Worm (Caenorhabditis elegans) whole organism, L4/young adult: ENCODE measurements around the gene mam-4.
"Not testable (repeated sequence)": the region's sequence is repeated elsewhere in the genome, so short reads cannot be mapped to it uniquely, and the experiment has no call there.

Experiments used
- W03F9.2 ChIP-seq: fragments of 150-350 bp; optimal IDR thresholded peaks from 2 replicates; lab custom pipeline; 2014; ENCODE audit warnings: missing biosample characterization, missing genetic modification characterization
- dao-5 ChIP-seq: sonication (generic microtip); optimal IDR thresholded peaks from 2 replicates; lab custom pipeline; 2016; ENCODE audit warnings: missing genotype, missing genetic modification characterization, moderate library complexity, missing compliant biosample characterization
- him-1 ChIP-seq: sonication (generic microtip); optimal IDR thresholded peaks from 2 replicates; lab custom pipeline; 2016; ENCODE audit warnings: missing genotype, missing genetic modification reagents, missing genetic modification characterization, missing compliant biosample characterization

The mam-4 gene

DNA sequence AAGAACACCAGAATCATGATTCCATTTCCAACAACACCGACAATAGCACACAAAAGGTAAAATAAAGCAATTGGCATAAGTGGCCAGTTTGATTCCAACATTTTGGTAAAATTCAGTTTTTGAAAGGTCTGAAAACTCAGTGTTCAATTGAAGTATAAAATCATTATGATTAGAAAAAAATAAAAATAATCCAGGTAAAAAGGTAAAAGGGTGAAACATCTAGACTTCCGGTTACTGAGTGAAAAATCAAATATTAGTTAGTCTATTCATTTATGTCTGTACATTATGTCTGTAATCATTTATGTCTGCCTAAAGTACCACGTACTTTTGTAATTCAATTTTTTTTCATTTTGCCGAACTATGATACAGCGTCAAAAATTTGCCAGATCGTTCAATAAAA, 7.0 kb downstream of the mam-4 start, which contains the start of gene srsx-31:
srsx-31 (minus strand) TSS at position 101 of the 400 bp plus-strand sequence.
- TF ChIP-seq W03F9.2 (tag; lab: Kevin White, UChicago) = no peak
- no peak for TF ChIP-seq him-1 (tag; lab: Kevin White, UChicago)
- TF ChIP-seq dao-5 (tag; lab: Kevin White, UChicago) = no peak

DNA sequence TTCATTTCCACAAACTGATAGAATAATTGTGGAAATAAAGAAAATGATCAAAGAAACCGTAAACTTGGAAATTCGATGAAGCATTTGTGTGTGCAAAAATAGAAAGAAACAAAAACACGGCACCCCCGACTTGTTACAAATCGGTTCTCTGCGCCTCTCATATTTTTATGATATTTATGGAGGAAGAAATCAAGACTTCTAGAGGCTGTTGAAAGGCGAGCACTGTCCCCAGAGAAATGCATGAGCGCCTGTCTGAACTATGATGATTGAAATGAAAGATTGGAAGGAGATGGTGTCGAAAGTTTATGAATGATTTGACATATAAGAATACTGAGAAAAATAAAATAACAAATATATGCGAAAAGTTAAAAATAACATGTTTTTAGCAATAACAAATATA, 10.9 kb downstream of the mam-4 start, which contains the start of gene lgc-36:
lgc-36 (minus strand) TSS at position 101 of the 400 bp plus-strand sequence.
- no peak for TF ChIP-seq W03F9.2 (tag; lab: Kevin White, UChicago)
- TF ChIP-seq him-1 (tag; lab: Kevin White, UChicago) = no peak
- TF ChIP-seq dao-5 (tag; lab: Kevin White, UChicago) = no peak

DNA sequence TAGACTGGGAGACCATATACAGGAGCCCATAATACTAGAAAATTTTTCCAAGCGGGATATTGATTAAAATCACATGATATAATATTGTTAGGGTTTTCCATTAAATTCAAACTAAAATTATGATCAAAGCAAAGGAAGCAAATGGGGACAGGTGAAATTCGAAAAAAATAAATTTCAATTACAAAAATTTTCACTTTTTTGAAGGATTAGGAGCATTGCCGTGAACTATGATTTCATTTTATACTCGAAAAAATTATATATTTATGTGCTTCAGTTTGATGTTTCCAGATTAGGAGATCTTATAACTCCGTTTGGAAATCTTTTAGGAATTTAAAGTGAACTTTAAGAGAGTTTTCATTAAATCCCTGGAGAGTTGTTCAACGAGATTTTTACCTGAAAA, 12.7 kb downstream of the mam-4 start, which contains the start of gene F07B10.7:
F07B10.7 (minus strand) TSS at position 101 of the 400 bp plus-strand sequence.
- TF ChIP-seq W03F9.2 (tag; lab: Kevin White, UChicago) (no peak), dao-5 (tag; lab: Kevin White, UChicago) (no peak)

DNA sequence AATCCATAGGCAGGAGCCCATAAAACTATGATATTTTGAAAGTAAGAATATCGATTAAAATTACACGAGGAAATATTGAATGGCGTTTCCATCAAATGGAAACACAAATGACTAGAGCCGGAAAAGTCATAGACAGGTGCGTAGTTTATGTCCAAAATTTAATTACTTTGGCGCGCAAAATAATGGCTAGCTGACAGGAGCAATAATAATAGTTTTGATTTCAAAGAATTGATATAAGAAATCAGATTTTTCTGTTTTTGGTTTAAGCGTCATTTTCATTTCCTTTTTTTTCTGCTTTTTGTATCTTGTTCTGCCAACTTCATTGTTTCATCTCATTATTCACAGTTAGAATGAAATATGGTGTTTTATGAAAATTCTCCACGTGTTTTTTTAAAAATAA, 15.1 kb downstream of the mam-4 start, which contains the start of gene F07B10.4:
F07B10.4 (minus strand) TSS at position 101 of the 400 bp plus-strand sequence.
- no peak for TF ChIP-seq W03F9.2 (tag; lab: Kevin White, UChicago)
- TF ChIP-seq him-1 (tag; lab: Kevin White, UChicago) = no peak
- TF ChIP-seq dao-5 (tag; lab: Kevin White, UChicago) = no peak

DNA sequence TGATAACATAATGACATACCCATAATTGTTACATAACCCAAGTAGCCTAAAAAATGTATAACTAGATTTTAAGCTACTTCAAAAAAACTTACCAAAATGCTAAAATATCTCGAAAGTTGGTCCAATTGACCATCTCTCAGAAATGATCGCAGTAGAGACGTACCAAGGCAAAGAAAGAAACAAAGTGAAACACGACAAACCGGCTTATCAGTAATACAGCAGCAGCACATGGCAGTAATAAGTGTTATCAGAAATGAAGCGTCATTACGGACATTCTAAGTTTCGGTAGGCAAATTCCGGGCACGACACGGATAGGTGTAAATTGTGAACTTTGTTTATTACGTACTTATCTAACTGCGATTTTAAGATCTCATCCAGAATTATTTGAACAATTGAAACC, 17.5 kb downstream of the mam-4 start, which contains the start of gene cln-3.1:
cln-3.1 (minus strand) TSS at position 171 of the 400 bp plus-strand sequence.
- TF ChIP-seq him-1 (tag; lab: Kevin White, UChicago) = no peak
- TF ChIP-seq dao-5 (tag; lab: Kevin White, UChicago) = no peak
- TF ChIP-seq W03F9.2 (tag; lab: Kevin White, UChicago) = no peak

DNA sequence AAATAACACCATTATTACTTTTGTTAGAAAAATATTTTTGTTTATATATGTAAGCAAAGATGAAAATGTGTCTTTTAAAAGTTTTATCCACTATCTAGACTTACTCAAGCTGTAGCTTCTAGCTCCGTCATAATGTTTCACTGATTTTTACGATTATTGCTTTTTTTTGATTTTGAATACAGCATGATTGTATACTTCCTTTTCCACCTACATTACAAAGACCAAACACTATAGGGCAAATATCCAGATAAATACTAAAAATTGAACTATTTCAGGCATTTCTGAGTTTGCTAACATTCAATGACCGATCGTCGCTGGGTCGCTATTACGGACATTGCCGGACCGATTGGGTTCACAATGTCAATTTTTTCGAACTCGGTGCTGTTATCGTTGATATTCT, 18.7 kb downstream of the mam-4 start, which contains the start of gene str-116:
str-116 (plus strand) TSS at position 301 of the 400 bp plus-strand sequence.
- TF ChIP-seq dao-5 (tag; lab: Kevin White, UChicago) (no peak), him-1 (tag; lab: Kevin White, UChicago) (no peak), W03F9.2 (tag; lab: Kevin White, UChicago) (no peak)

DNA sequence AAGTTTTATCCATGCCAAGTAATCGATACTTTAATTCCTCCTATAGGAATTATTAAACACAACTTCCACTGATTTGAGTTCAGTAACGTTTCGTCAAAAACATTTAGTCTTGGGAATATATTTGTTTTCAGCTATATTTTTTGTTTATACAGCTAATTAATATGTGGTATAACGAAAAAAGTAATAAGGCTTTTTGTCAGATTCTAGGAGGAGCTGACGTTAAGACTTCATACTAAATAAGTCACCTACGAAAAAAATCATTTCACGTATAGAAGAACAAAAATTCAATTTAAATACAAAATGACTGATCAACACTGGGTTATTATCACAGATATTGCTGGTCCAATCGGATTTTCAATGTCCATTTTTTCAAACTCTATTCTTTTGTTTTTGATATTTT, 20.8 kb downstream of the mam-4 start, which contains the start of gene str-115:
str-115 (plus strand) TSS at position 301 of the 400 bp plus-strand sequence.
- TF ChIP-seq him-1 (tag; lab: Kevin White, UChicago) (no peak), dao-5 (tag; lab: Kevin White, UChicago) (no peak), W03F9.2 (tag; lab: Kevin White, UChicago) (no peak)

DNA sequence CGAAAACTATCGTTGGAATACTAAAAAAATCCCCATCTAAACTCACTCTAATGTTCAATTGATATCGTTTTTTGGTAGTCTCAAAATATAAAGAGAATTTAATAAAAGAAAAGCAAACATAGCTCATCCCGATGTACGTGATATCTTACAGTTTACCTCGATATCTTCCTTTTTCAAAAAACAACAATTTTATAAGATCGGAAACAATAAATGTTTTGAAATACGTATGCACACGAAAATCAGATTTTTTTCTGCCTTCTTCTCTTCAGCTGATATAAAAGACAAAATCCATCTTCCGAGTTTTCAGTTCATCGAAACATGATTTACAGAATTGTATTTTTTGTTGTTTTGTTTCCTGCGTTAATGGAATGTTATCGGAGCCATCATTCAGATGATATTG, 23.1 kb downstream of the mam-4 start, which contains the start of gene clec-222:
clec-222 (plus strand) TSS at position 301 of the 400 bp plus-strand sequence.
- no peak for TF ChIP-seq him-1 (tag; lab: Kevin White, UChicago)

DNA sequence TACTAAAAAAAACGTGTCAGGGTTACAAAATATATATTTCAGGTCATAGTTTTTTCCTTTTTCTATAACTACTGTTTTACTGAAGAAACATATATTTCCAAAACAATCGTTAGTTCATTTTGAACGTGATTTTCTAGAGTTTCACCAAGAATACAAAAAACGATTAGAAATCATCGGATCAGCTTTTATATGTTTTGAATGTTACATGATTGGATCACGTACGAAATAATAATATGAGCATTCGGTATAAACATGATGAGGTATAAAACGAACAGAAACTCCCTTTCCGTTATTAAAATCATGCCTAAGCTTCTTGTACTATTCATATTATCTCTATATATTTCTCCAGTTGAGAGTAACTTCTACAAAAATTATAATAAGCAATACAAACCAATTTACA, 24.9 kb downstream of the mam-4 start, which contains the start of gene clec-223:
clec-223 (plus strand) TSS at position 301 of the 400 bp plus-strand sequence.
- TF ChIP-seq dao-5 (tag; lab: Kevin White, UChicago) (no peak), W03F9.2 (tag; lab: Kevin White, UChicago) (no peak), him-1 (tag; lab: Kevin White, UChicago) (no peak)

DNA sequence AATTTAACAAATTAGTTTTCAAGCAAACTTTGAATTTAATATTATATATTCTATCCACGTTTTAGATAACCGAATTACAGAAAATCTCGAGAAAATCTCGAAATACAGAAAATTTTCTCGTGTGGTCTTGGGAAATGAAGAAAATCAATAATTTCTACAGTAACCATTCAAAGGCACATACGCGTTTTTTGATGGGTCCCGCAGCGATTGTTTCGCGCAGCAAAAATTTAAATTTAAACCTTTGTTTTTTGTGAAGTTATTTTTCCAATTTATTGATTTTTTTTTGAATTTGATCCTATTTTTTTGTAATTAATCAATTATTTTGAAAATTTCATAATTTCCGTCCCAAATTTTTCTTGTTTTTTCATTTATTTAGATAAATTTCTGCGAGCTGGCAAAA, 31.6 kb downstream of the mam-4 start:
- TF ChIP-seq him-1 (tag; lab: Kevin White, UChicago) = no peak
- TF ChIP-seq dao-5 (tag; lab: Kevin White, UChicago) = no peak

DNA sequence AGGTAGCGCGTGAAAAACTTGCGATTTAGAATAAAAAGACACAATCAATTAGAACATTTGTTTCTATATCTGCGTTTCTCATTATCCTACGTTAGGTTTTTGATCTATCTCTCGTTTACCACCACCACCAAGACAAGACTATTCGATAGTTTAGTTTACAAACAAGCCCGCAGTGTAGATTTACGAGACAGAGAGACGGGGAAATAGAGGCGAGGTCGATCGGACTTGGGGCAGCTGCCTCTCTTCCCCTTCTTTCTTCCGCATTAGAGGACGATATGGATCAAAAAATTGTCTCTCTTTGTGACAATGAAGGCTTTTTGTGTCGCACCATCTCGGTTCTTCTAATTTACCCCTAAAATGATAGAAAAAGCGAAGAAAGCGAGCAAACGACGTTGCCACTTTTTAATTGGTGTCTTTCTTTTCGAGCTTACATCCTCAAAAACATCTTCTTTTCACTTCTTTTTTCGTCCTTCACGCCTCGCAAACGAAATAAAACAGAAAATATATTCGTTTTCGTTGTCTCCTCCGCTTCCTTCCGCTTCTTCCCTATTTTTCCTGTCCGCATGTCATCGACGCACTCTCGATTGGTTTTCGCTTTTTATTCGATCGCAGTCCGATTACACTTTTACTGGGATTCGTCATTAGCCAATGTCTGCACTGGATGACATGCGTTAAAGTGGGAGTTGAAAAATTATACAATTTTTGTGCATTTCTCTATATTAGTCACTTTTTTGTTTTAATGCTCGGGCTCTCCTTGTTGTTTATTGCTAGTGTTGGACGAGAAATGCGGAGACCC, 33.7 kb downstream of the mam-4 start:
- TF ChIP-seq him-1 (tag; lab: Kevin White, UChicago) = no peak
- no peak for TF ChIP-seq dao-5 (tag; lab: Kevin White, UChicago)
- no peak for TF ChIP-seq W03F9.2 (tag; lab: Kevin White, UChicago)

DNA sequence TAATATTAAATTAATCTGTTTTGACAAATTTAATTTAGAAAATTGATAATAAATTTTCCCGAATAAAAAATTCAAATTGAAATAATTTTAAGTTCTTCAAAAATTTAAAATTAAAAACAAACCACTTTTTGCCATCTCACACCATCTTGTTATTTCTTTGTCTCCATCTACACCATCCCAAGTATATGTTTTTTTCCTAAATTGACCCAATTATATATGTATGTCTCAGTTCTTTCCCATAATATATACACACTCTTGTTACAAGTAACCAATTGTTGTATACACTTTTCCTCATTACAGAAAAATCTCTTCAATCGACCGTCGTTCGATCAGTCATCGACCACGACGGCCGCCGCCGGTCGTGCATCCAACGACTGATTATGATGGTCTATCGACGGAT, 34.3 kb downstream of the mam-4 start, which contains the start of gene gly-20:
gly-20 (plus strand) TSS at position 301 of the 400 bp plus-strand sequence.
- TF ChIP-seq him-1 (tag; lab: Kevin White, UChicago) (no peak), dao-5 (tag; lab: Kevin White, UChicago) (no peak), W03F9.2 (tag; lab: Kevin White, UChicago) (no peak)

DNA sequence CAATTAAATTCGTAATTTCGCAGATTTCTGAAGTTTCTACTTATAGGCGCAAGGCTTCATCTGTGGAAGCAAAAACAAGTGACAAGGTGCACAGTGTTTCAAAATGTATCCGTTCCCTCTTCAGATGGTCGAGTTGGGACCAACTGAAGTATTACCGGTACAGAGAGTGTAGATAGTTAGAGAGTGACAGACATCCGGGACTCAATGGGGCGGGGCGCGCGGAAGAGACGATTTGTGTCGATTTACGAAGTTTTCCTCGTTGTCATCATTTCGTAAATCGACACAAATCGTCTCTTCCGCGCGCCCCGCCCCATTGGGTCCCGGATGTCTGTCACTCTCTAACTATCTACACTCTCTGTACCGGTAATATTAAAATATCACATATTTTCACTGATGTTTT, 38.2 kb downstream of the mam-4 start, which contains the start of gene C03E10.3:
C03E10.3 (plus strand) TSS at position 301 of the 400 bp plus-strand sequence.
- not testable (repeated sequence) for TF ChIP-seq dao-5, him-1, W03F9.2 (tag; lab: Kevin White, UChicago)
